Fruit fly (Drosophila melanogaster) whole organism, embryonic: ENCODE results near the gene Chro.
A peak's percentile ranks its signal among the peaks of the same experiment; 100 is the strongest.

ENCODE experiments used
- Ada2b ChIP-seq: fragments of 200-800 bp; sonication (Bioruptor generic); IDR thresholded peaks from 2 replicates; pipeline ENCODE4 v1.3.6; 2022; ENCODE audit warnings: missing biosample characterization, missing genetic modification characterization
- CG10366 ChIP-seq: fragments of 200-800 bp; sonication (Bioruptor generic); IDR thresholded peaks from 2 replicates; pipeline ENCODE4 v1.3.6; 2022; ENCODE audit warnings: missing biosample characterization, missing genetic modification characterization
- CG11695 ChIP-seq: fragments of 200-800 bp; sonication (Bioruptor generic); IDR thresholded peaks from 3 replicates; pipeline ENCODE4 v1.3.6; 2022; ENCODE audit warnings: missing biosample characterization, missing genetic modification characterization
- CG11696 ChIP-seq: fragments of 200-800 bp; sonication (Bioruptor generic); IDR thresholded peaks from 2 replicates; pipeline ENCODE4 v1.3.6; 2022; ENCODE audit warnings: missing biosample characterization, missing genetic modification characterization
- CG11723 ChIP-seq: fragments of 200-800 bp; sonication (Bioruptor generic); optimal IDR thresholded peaks from 2 replicates; lab custom pipeline; 2017; ENCODE audit warnings: missing biosample characterization, mild to moderate bottlenecking, missing genetic modification characterization
- CG12219 ChIP-seq: fragments of 200-800 bp; sonication (Bioruptor generic); optimal IDR thresholded peaks from 3 replicates; lab custom pipeline; 2018; ENCODE audit warnings: missing biosample characterization, mild to moderate bottlenecking, missing genetic modification characterization
- CG12299 ChIP-seq: fragments of 200-800 bp; sonication (Bioruptor generic); optimal IDR thresholded peaks from 2 replicates; lab custom pipeline; 2018; ENCODE audit warnings: missing biosample characterization, mild to moderate bottlenecking, missing genetic modification characterization
- CG17328 ChIP-seq: fragments of 200-800 bp; sonication (Bioruptor generic); IDR thresholded peaks from 2 replicates; pipeline ENCODE4 v1.3.6; 2022; ENCODE audit warnings: missing biosample characterization, missing genetic modification characterization
- CG17361 ChIP-seq: fragments of 200-800 bp; sonication (Bioruptor generic); IDR thresholded peaks from 3 replicates; pipeline ENCODE4 v1.3.6; 2022; ENCODE audit warnings: missing biosample characterization, missing genetic modification characterization
- CG1792 ChIP-seq: fragments of 200-800 bp; sonication (Bioruptor generic); optimal IDR thresholded peaks from 2 replicates; lab custom pipeline; 2016; ENCODE audit warnings: missing biosample characterization, missing genetic modification characterization
- CG2129 ChIP-seq: fragments of 200-800 bp; sonication (Bioruptor generic); IDR thresholded peaks from 2 replicates; pipeline ENCODE4 v1.3.6; 2022; ENCODE audit warnings: missing biosample characterization, missing genetic modification characterization; ENCODE audit not compliant: partially characterized antibody
- CG3065 ChIP-seq: fragments of 200-800 bp; sonication (Bioruptor generic); optimal IDR thresholded peaks from 2 replicates; lab custom pipeline; 2016; ENCODE audit warnings: missing biosample characterization, missing genetic modification characterization
- CG42726 ChIP-seq: fragments of 200-800 bp; sonication (Bioruptor generic); IDR thresholded peaks from 2 replicates; pipeline ENCODE4 v1.3.6; 2022; ENCODE audit warnings: missing biosample characterization, missing genetic modification characterization; ENCODE audit not compliant: partially characterized antibody
- CG5245 ChIP-seq: fragments of 200-800 bp; sonication (Bioruptor generic); optimal IDR thresholded peaks from 3 replicates; lab custom pipeline; 2016; ENCODE audit warnings: missing biosample characterization, missing genetic modification characterization
- CG5953 ChIP-seq: fragments of 200-800 bp; sonication (Bioruptor generic); IDR thresholded peaks from 2 replicates; pipeline ENCODE4 v1.3.6; 2022; ENCODE audit warnings: missing biosample characterization, missing genetic modification characterization
- CG6765 ChIP-seq: fragments of 200-800 bp; sonication (Bioruptor generic); optimal IDR thresholded peaks from 3 replicates; lab custom pipeline; 2017; ENCODE audit warnings: missing biosample characterization, mild to moderate bottlenecking, missing genetic modification characterization
- CG7556 ChIP-seq: fragments of 200-800 bp; sonication (Bioruptor generic); optimal IDR thresholded peaks from 2 replicates; lab custom pipeline; 2017; ENCODE audit warnings: missing biosample characterization, mild to moderate bottlenecking, missing genetic modification characterization
- CG7786 ChIP-seq: fragments of 200-800 bp; sonication (Bioruptor generic); optimal IDR thresholded peaks from 2 replicates; lab custom pipeline; 2016; ENCODE audit warnings: missing biosample characterization, missing genetic modification characterization
- CG8359 ChIP-seq: fragments of 200-800 bp; sonication (Bioruptor generic); optimal IDR thresholded peaks from 2 replicates; lab custom pipeline; 2017; ENCODE audit warnings: missing biosample characterization, mild to moderate bottlenecking, missing genetic modification characterization, borderline replicate concordance
- CG8388 ChIP-seq: fragments of 200-800 bp; sonication (Bioruptor generic); optimal IDR thresholded peaks from 2 replicates; lab custom pipeline; 2019; ENCODE audit warnings: missing biosample characterization, mild to moderate bottlenecking, missing genetic modification characterization, moderate library complexity
- CG9215 ChIP-seq: fragments of 200-800 bp; sonication (Bioruptor generic); IDR thresholded peaks from 2 replicates; pipeline ENCODE4 v1.3.6; 2022; ENCODE audit warnings: missing biosample characterization, missing genetic modification characterization
- CG9876 ChIP-seq: fragments of 200-800 bp; sonication (Bioruptor generic); optimal IDR thresholded peaks from 2 replicates; lab custom pipeline; 2016; ENCODE audit warnings: missing biosample characterization, missing genetic modification characterization
- Deaf1 ChIP-seq: fragments of 200-800 bp; optimal IDR thresholded peaks from 3 replicates; lab custom pipeline; 2019; ENCODE audit warnings: missing biosample characterization, mild to moderate bottlenecking, missing genetic modification characterization, moderate library complexity
- Ets97D ChIP-seq: fragments of 200-800 bp; sonication (Bioruptor generic); optimal IDR thresholded peaks from 3 replicates; lab custom pipeline; 2016; ENCODE audit warnings: missing biosample characterization, missing genetic modification characterization
- Hey ChIP-seq: fragments of 200-800 bp; sonication (Bioruptor generic); optimal IDR thresholded peaks from 3 replicates; lab custom pipeline; 2018; ENCODE audit warnings: missing biosample characterization, mild to moderate bottlenecking, missing genetic modification characterization
- Hr3 ChIP-seq: fragments of 200-800 bp; sonication (Bioruptor generic); optimal IDR thresholded peaks from 3 replicates; lab custom pipeline; 2016; ENCODE audit warnings: missing biosample characterization, missing genetic modification characterization
- Hr78 ChIP-seq, 2 experiments: fragments of 200-800 bp in 1 of 2; fragments of >200 bp in 1 of 2; sonication (Bioruptor generic) in 1 of 2; optimal IDR thresholded peaks; 2 replicates each; lab custom pipeline; 2017 to 2019; ENCODE audit warnings: missing biosample characterization in 2 of 2, missing genetic modification characterization in 2 of 2, mild to moderate bottlenecking in 1 of 2, moderate library complexity in 1 of 2
- MESR4 ChIP-seq: fragments of 200-800 bp; sonication (Bioruptor generic); optimal IDR thresholded peaks from 2 replicates; lab custom pipeline; 2018; ENCODE audit warnings: missing biosample characterization, mild to moderate bottlenecking, missing genetic modification characterization, moderate library complexity
- Meics ChIP-seq: fragments of 200-800 bp; sonication (Bioruptor generic); optimal IDR thresholded peaks from 2 replicates; lab custom pipeline; 2017; ENCODE audit warnings: missing biosample characterization, mild to moderate bottlenecking, missing genetic modification characterization
- Mrtf ChIP-seq: fragments of 200-800 bp; sonication (Bioruptor generic); IDR thresholded peaks from 3 replicates; pipeline ENCODE4 v1.3.6; 2022; ENCODE audit warnings: missing biosample characterization, missing genetic modification characterization
- Nf-YA ChIP-seq: fragments of 200-800 bp; sonication (Bioruptor generic); IDR thresholded peaks from 2 replicates; pipeline ENCODE4 v1.3.6; 2022; ENCODE audit warnings: missing biosample characterization, missing genetic modification characterization
- Ravus ChIP-seq: fragments of 200-800 bp; sonication (Bioruptor generic); IDR thresholded peaks from 2 replicates; pipeline ENCODE4 v1.3.6; 2022; ENCODE audit warnings: missing biosample characterization, missing genetic modification characterization
- Xrp1 ChIP-seq: fragments of 200-800 bp; sonication (Bioruptor generic); IDR thresholded peaks from 2 replicates; pipeline ENCODE4 v1.3.6; 2022; ENCODE audit warnings: missing biosample characterization, missing genetic modification characterization
- ab ChIP-seq: fragments of 200-800 bp; sonication (Bioruptor generic); optimal IDR thresholded peaks from 2 replicates; lab custom pipeline; 2016; ENCODE audit warnings: missing biosample characterization, missing genetic modification characterization
- ac ChIP-seq: fragments of 200-800 bp; sonication (Bioruptor generic); optimal IDR thresholded peaks from 3 replicates; lab custom pipeline; 2017; ENCODE audit warnings: missing biosample characterization, mild to moderate bottlenecking, missing genetic modification characterization
- bcd ChIP-seq: fragments of 200-800 bp; sonication (Bioruptor generic); optimal IDR thresholded peaks from 2 replicates; lab custom pipeline; 2017; ENCODE audit warnings: missing biosample characterization, mild to moderate bottlenecking, missing genetic modification characterization
- br ChIP-seq: fragments of >200 bp; optimal IDR thresholded peaks from 2 replicates; lab custom pipeline; 2017
- caup ChIP-seq: fragments of 200-800 bp; sonication (Bioruptor generic); optimal IDR thresholded peaks from 3 replicates; lab custom pipeline; 2017; ENCODE audit warnings: missing biosample characterization, mild to moderate bottlenecking, missing genetic modification characterization, moderate library complexity; ENCODE audit not compliant: severe bottlenecking
- chif ChIP-seq, 2 experiments: fragments of 200-800 bp; sonication (Bioruptor generic); optimal IDR thresholded peaks; 3 replicates each; lab custom pipeline; 2016; ENCODE audit warnings: missing biosample characterization in 2 of 2, missing genetic modification characterization in 2 of 2
- crol ChIP-seq: fragments of 200-800 bp; sonication (Bioruptor generic); IDR thresholded peaks from 2 replicates; pipeline ENCODE4 v1.3.6; 2022; ENCODE audit warnings: missing biosample characterization, missing genetic modification characterization
- ftz-f1 ChIP-seq: fragments of 200-800 bp; sonication (Bioruptor generic); optimal IDR thresholded peaks from 2 replicates; lab custom pipeline; 2016; ENCODE audit warnings: missing biosample characterization, missing genetic modification characterization
- fu2 ChIP-seq: fragments of 200-800 bp; sonication (Bioruptor generic); optimal IDR thresholded peaks from 2 replicates; lab custom pipeline; 2016; ENCODE audit warnings: missing biosample characterization, missing genetic modification characterization
- gsb-n ChIP-seq: fragments of 200-800 bp; sonication (Bioruptor generic); optimal IDR thresholded peaks from 3 replicates; lab custom pipeline; 2018; ENCODE audit warnings: missing biosample characterization, mild to moderate bottlenecking, missing genetic modification characterization
- ham ChIP-seq: fragments of 200-800 bp; sonication (Bioruptor generic); IDR thresholded peaks from 2 replicates; pipeline ENCODE4 v1.3.6; 2022; ENCODE audit warnings: missing biosample characterization, missing genetic modification characterization
- nerfin-1 ChIP-seq: fragments of 200-800 bp; sonication (Bioruptor generic); optimal IDR thresholded peaks from 3 replicates; lab custom pipeline; 2019; ENCODE audit warnings: missing biosample characterization, mild to moderate bottlenecking, missing genetic modification characterization, moderate library complexity
- pum ChIP-seq: fragments of 200-800 bp; sonication (Bioruptor generic); optimal IDR thresholded peaks from 2 replicates; lab custom pipeline; 2016; ENCODE audit warnings: missing biosample characterization, missing genetic modification characterization
- ro ChIP-seq: fragments of 200-800 bp; sonication (Bioruptor generic); IDR thresholded peaks from 2 replicates; pipeline ENCODE4 v1.3.6; 2022; ENCODE audit warnings: missing biosample characterization, missing genetic modification characterization
- scrt ChIP-seq: fragments of 200-800 bp; sonication (Bioruptor generic); optimal IDR thresholded peaks from 2 replicates; lab custom pipeline; 2018; ENCODE audit warnings: missing biosample characterization, mild to moderate bottlenecking, missing genetic modification characterization, moderate library complexity
- shn ChIP-seq: fragments of 200-800 bp; sonication (Bioruptor generic); optimal IDR thresholded peaks from 3 replicates; lab custom pipeline; 2016; ENCODE audit warnings: missing biosample characterization, missing genetic modification characterization
- tx ChIP-seq: fragments of 200-800 bp; sonication (Bioruptor generic); optimal IDR thresholded peaks from 2 replicates; lab custom pipeline; 2016; ENCODE audit warnings: missing biosample characterization, missing genetic modification characterization
- usp ChIP-seq: fragments of >200 bp; optimal IDR thresholded peaks from 2 replicates; lab custom pipeline; 2017; ENCODE audit warnings: missing biosample characterization, missing genetic modification characterization
- zfh2 ChIP-seq: fragments of 200-800 bp; sonication (Bioruptor generic); optimal IDR thresholded peaks from 2 replicates; lab custom pipeline; 2016; ENCODE audit warnings: missing biosample characterization, missing genetic modification characterization

Gene Chro

dm6 chr3L:22868070-22868469, 10.7 kb downstream of the Chro start, which contains the start of gene EMC4 (continued):
- TF ChIP-seq Deaf1 (tag; lab: Kevin White, UChicago) (peak; percentile 11), Xrp1 (GFP tag; lab: Robert Waterston, UW) (peak; percentile 38), CG17328 (GFP tag; lab: Robert Waterston, UW) (no peak), CG42726 (GFP tag; lab: Robert Waterston, UW) (peak; percentile 44; the same call in 1 of the 2 replicates), Hey (no peak), Nf-YA (no peak), ftz-f1 (GFP tag; lab: Kevin White, UChicago) (no peak), usp (no peak), Mrtf (GFP tag; lab: Robert Waterston, UW) (no peak), Meics (GFP tag; lab: Kevin White, UChicago) (no peak), CG12299 (no peak), MESR4 (peak; percentile 85), fu2 (peak; percentile 30), pum (GFP tag; lab: Kevin White, UChicago) (no peak), gsb-n (tag; lab: Kevin White, UChicago) (peak; percentile 11), CG5245 (GFP tag; lab: Kevin White, UChicago) (no peak), ro (GFP tag; lab: Robert Waterston, UW) (no peak), tx (GFP tag; lab: Kevin White, UChicago) (peak; percentile 46), Hr3 (GFP tag; lab: Kevin White, UChicago) (peak; percentile 28), CG9215 (GFP tag; lab: Robert Waterston, UW) (no peak), CG7786 (GFP tag; lab: Kevin White, UChicago) (peak; percentile 58), ham (GFP tag; lab: Robert Waterston, UW) (no peak), br (no peak), ac (no peak), Hr78 (GFP tag; optimal IDR thresholded peaks at IDR 0.05; lab: Kevin White, UChicago) (no peak), CG11696 (no peak), CG6765 (no peak), shn (GFP tag; lab: Kevin White, UChicago) (peak; percentile 24), bcd (GFP tag; lab: Kevin White, UChicago) (peak; percentile 2), chif (GFP tag; optimal IDR thresholded peaks at IDR 0.05; lab: Kevin White, UChicago) (peak; percentile 22 to 51), CG11695 (GFP tag; lab: Robert Waterston, UW) (no peak), CG2129 (GFP tag; lab: Robert Waterston, UW) (0 out of 2 replicates have a peak, but pooled peaks have one; percentile 20), CG11723 (GFP tag; lab: Kevin White, UChicago) (no peak), CG10366 (GFP tag; lab: Robert Waterston, UW) (peak; percentile 31; the same call in 1 of the 2 replicates), CG8388 (GFP tag; lab: Kevin White, UChicago) (no peak), CG17361 (GFP tag; lab: Robert Waterston, UW) (peak; percentile 27; the same call in 1 of the 3 replicates), zfh2 (GFP tag; lab: Kevin White, UChicago) (peak; percentile 62), CG8359 (GFP tag; lab: Kevin White, UChicago) (no peak), CG9876 (GFP tag; lab: Kevin White, UChicago) (no peak), CG7556 (GFP tag; lab: Kevin White, UChicago) (peak; percentile 29), Ets97D (peak; percentile 59), CG1792 (no peak), ab (GFP tag; lab: Kevin White, UChicago) (no peak), caup (peak; percentile 63), crol (GFP tag; lab: Robert Waterston, UW) (no peak), scrt (no peak), CG3065 (GFP tag; lab: Kevin White, UChicago) (no peak), Ada2b (GFP tag; lab: Robert Waterston, UW) (no peak), nerfin-1 (tag; lab: Kevin White, UChicago) (peak; percentile 14), Ravus (no peak), CG12219 (no peak), CG5953 (GFP tag; lab: Robert Waterston, UW) (no peak)
